Worm (Caenorhabditis elegans): ENCODE measurements around the gene F08G12.3.

F08G12.3 gene

ce11 chrX:11310285-11310838 lies 10.3 kb downstream of the F08G12.3 start, which contains the start of gene F08G12.5:
Gene F08G12.5 (minus strand): TSS chrX:11310285.
- TF ChIP-seq nhr-20 (tag; optimal IDR thresholded peaks at IDR 0.05) = peak; percentile 35
- no peak for TF ChIP-seq nhr-11 (tag; optimal IDR thresholded peaks at IDR 0.05)
- no peak for TF ChIP-seq C16A3.4 (tag; optimal IDR thresholded peaks at IDR 0.05)
- no peak for TF ChIP-seq lin-39 (tag; optimal IDR thresholded peaks at IDR 0.05)
- no peak for TF ChIP-seq nhr-76 (tag; optimal IDR thresholded peaks at IDR 0.05)
- TF ChIP-seq fkh-4 (tag; optimal IDR thresholded peaks at IDR 0.05; ENCODE audit: borderline replicate concordance) = no peak
- no peak for TF ChIP-seq unc-30 (tag; optimal IDR thresholded peaks at IDR 0.05)
- no peak for TF ChIP-seq lin-15B (tag; optimal IDR thresholded peaks at IDR 0.05)
- no peak for TF ChIP-seq zip-4 (GFP tag; optimal IDR thresholded peaks at IDR 0.05)
- TF ChIP-seq zag-1 (tag; optimal IDR thresholded peaks at IDR 0.05) = no peak
- TF ChIP-seq nhr-85 (tag) = peak; percentile 74
- peak; percentile 34 for TF ChIP-seq lin-14 (GFP tag; optimal IDR thresholded peaks at IDR 0.05)
- no peak for TF ChIP-seq Y116A8C.19 (tag; optimal IDR thresholded peaks at IDR 0.05; ENCODE audit: borderline replicate concordance)
- TF ChIP-seq egl-27 (tag; optimal IDR thresholded peaks at IDR 0.05) = no peak
- no peak for TF ChIP-seq snpc-4 (tag; optimal IDR thresholded peaks at IDR 0.05)
- peak in 1 of 6 experiments; percentile 29 for TF ChIP-seq elt-3 (tag; optimal IDR thresholded peaks at IDR 0.05)
- TF ChIP-seq xbp-1 (tag; optimal IDR thresholded peaks at IDR 0.05) = no peak
- no peak for TF ChIP-seq hlh-4 (tag; optimal IDR thresholded peaks at IDR 0.05)
- TF ChIP-seq ztf-11 (tag; optimal IDR thresholded peaks at IDR 0.05) = no peak
- no peak for TF ChIP-seq ceh-82 (tag; optimal IDR thresholded peaks at IDR 0.05)
- TF ChIP-seq blmp-1 (tag; optimal IDR thresholded peaks at IDR 0.05) = peak; percentile 43
- TF ChIP-seq hpl-2 (GFP tag; optimal IDR thresholded peaks at IDR 0.05) = no peak
- no peak for TF ChIP-seq nhr-47 (tag; optimal IDR thresholded peaks at IDR 0.05)
- no peak for TF ChIP-seq nhr-12 (tag; optimal IDR thresholded peaks at IDR 0.05)
- TF ChIP-seq isw-1 (GFP tag; IDR thresholded peaks at IDR 0.05) = no peak
- TF ChIP-seq ztf-4 (tag; optimal IDR thresholded peaks at IDR 0.05) = no peak
- no peak for TF ChIP-seq nhr-84 (tag; optimal IDR thresholded peaks at IDR 0.05)
- TF ChIP-seq fkh-8 (tag; optimal IDR thresholded peaks at IDR 0.05) = no peak
- no peak for TF ChIP-seq grh-1 (GFP tag; IDR thresholded peaks at IDR 0.05)
- TF ChIP-seq efl-1 (optimal IDR thresholded peaks at IDR 0.05) = no peak
- peak in 1 of 2 experiments; percentile 63 for TF ChIP-seq efl-1 (GFP tag; optimal IDR thresholded peaks at IDR 0.05 in 1 of 2)
- TF ChIP-seq nhr-28 (tag; optimal IDR thresholded peaks at IDR 0.05) = no peak
- no peak for TF ChIP-seq sptf-1 (tag; optimal IDR thresholded peaks at IDR 0.05)
- no peak for TF ChIP-seq mep-1 (tag; optimal IDR thresholded peaks at IDR 0.05)

ce11 chrX:11315392-11315791 lies 15.3 kb downstream of the F08G12.3 start, which contains the start of gene F08G12.11:
Gene F08G12.11 (minus strand): TSS chrX:11315572.
- TF ChIP-seq jun-1 (tag; optimal IDR thresholded peaks at IDR 0.05) = no peak
- peak; percentile 43 for TF ChIP-seq tbx-2 (tag; optimal IDR thresholded peaks at IDR 0.05)

DNA sequence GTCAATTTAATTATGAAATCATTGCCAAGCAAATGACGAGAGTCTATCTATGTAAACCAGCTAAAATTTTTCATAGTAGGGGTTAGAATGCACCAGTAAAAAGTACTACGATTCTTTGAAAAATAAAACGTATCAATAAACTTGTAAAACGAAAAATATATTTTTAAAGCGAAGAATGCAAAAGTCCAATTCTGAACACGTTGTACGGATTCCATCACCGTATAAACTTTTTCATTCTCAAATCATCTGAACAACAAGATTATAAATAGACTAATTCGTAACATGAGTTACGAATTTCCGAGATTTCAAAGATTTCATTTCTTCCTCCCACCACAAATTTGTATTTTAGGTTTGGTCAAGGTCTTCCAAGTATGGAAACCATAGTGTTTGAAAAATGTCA lies 16.7 kb downstream of the F08G12.3 start, which contains the start of gene nlp-57:
Gene nlp-57, plus strand, starts transcription at position 301 of the 400 bp plus-strand sequence.
- TF ChIP-seq pax-3 (tag; optimal IDR thresholded peaks at IDR 0.05) (no peak), C04F5.9 (tag; optimal IDR thresholded peaks at IDR 0.05) (no peak), nhr-90 (tag; optimal IDR thresholded peaks at IDR 0.05; ENCODE audit: poor library complexity) (no peak), grh-1 (GFP tag; IDR thresholded peaks at IDR 0.05) (no peak), pqm-1 (tag; optimal IDR thresholded peaks at IDR 0.05) (no peak), elt-3 (tag; optimal IDR thresholded peaks at IDR 0.05) (no peak), irx-1 (tag; optimal IDR thresholded peaks at IDR 0.05) (no peak), ceh-90 (tag; optimal IDR thresholded peaks at IDR 0.05) (no peak)
